Fruit fly (Drosophila melanogaster): Measurements from ENCODE around the gene Liprin-beta.

Gene Liprin-beta

dm6 chr3L:13513112-13513538, at the start of gene Liprin-beta, which contains the start of gene Vps36:
Liprin-beta (plus strand) TSS chr3L:13513254.
Vps36 (minus strand) TSS chr3L:13513112.
- TF ChIP-seq CG8478 (optimal IDR thresholded peaks at IDR 0.05) (no peak), CTCF (optimal IDR thresholded peaks at IDR 0.05) (no peak)

dm6 chr3L:13474607-13475006, 38.4 kb upstream of the Liprin-beta start, which contains the start of gene CG10089:
CG10089 (minus strand) TSS chr3L:13474787.
- TF ChIP-seq CG8478 (optimal IDR thresholded peaks at IDR 0.05), result no peak

dm6 chr3L:13476070-13476469, 37.0 kb upstream of the Liprin-beta start:
- no peak for TF ChIP-seq CG8478 (optimal IDR thresholded peaks at IDR 0.05)

dm6 chr3L:13476566-13477452, 36.2 kb upstream of the Liprin-beta start:
- TF ChIP-seq CG8478 (optimal IDR thresholded peaks at IDR 0.05), result no peak

- TF ChIP-seq CG8478 (optimal IDR thresholded peaks at IDR 0.05) (no peak), CTCF (optimal IDR thresholded peaks at IDR 0.05) (no peak)
These were observed 35.4 kb upstream of the Liprin-beta start, which contains the start of gene stv for dm6 chr3L:13477453-13478184. stv (plus strand) TSS chr3L:13477541.

- TF ChIP-seq CG8478 (optimal IDR thresholded peaks at IDR 0.05) (no peak), CTCF (optimal IDR thresholded peaks at IDR 0.05) (no peak)
These were observed 34.5 kb upstream of the Liprin-beta start for dm6 chr3L:13478339-13479203.

dm6 chr3L:13479204-13479600, 33.9 kb upstream of the Liprin-beta start:
- TF ChIP-seq CTCF (optimal IDR thresholded peaks at IDR 0.05) (no peak), CG8478 (optimal IDR thresholded peaks at IDR 0.05) (no peak)

dm6 chr3L:13479609-13480240, 33.3 kb upstream of the Liprin-beta start:
- TF ChIP-seq CG8478 (optimal IDR thresholded peaks at IDR 0.05), result no peak
- no peak for TF ChIP-seq CTCF (optimal IDR thresholded peaks at IDR 0.05)

dm6 chr3L:13480241-13480627, 32.8 kb upstream of the Liprin-beta start:
- no peak for TF ChIP-seq CG8478 (optimal IDR thresholded peaks at IDR 0.05)
- TF ChIP-seq CTCF (optimal IDR thresholded peaks at IDR 0.05), result no peak

dm6 chr3L:13486041-13486859, 26.8 kb upstream of the Liprin-beta start, which contains the start of the genes Abp1 and Tgi:
Abp1 (minus strand) TSS chr3L:13486280.
Tgi (plus strand) TSS chr3L:13486797.
- no peak for TF ChIP-seq CG8478 (optimal IDR thresholded peaks at IDR 0.05)
- peak; percentile 58 to 59 for TF ChIP-seq CTCF (optimal IDR thresholded peaks at IDR 0.05)

dm6 chr3L:13486860-13487404, 26.1 kb upstream of the Liprin-beta start:
- no peak for TF ChIP-seq CG8478 (optimal IDR thresholded peaks at IDR 0.05)
- TF ChIP-seq CTCF (optimal IDR thresholded peaks at IDR 0.05), result no peak

dm6 chr3L:13488129-13488876, 24.8 kb upstream of the Liprin-beta start:
- no peak for TF ChIP-seq CTCF (optimal IDR thresholded peaks at IDR 0.05)
- TF ChIP-seq CG8478 (optimal IDR thresholded peaks at IDR 0.05), result no peak
